Fruit fly (Drosophila melanogaster): ENCODE measurements around the gene CG7215.

- TF ChIP-seq CG6808 (GFP tag; optimal IDR thresholded peaks at IDR 0.05) (no peak), CG32006 (GFP tag; optimal IDR thresholded peaks at IDR 0.05) (no peak), Lpt (GFP tag; optimal IDR thresholded peaks at IDR 0.05) (no peak), salr (GFP tag; optimal IDR thresholded peaks at IDR 0.05) (no peak), pdm3 (GFP tag; optimal IDR thresholded peaks at IDR 0.05) (peak; percentile 23), CG16779 (tag; optimal IDR thresholded peaks at IDR 0.05) (no peak), CG11902 (GFP tag; optimal IDR thresholded peaks at IDR 0.05) (no peak), Hr4 (GFP tag; optimal IDR thresholded peaks at IDR 0.05) (no peak)
Observed at dm6 chr3R:18199177-18199884, 32.3 kb upstream of the CG7215 start, which contains the start of the genes Ssdp and CG7985.
